Worm (Caenorhabditis elegans) whole organism, mixed stage, embryonic: ENCODE results near the gene sna-1.

Experiments used
- elt-1 ChIP-seq: sonication (generic microtip); optimal IDR thresholded peaks from 2 replicates; lab custom pipeline; 2017; ENCODE audit warnings: missing genetic modification characterization, mild to moderate bottlenecking, missing compliant biosample characterization, antibody characterized with exemption, moderate library complexity, borderline replicate concordance; ENCODE audit not compliant: insufficient read depth
- nhr-237 ChIP-seq: fragments of 150-350 bp; optimal IDR thresholded peaks from 2 replicates; lab custom pipeline; 2014; ENCODE audit warnings: missing biosample characterization, missing genetic modification characterization
- nhr-28 ChIP-seq: fragments of 150-350 bp; optimal IDR thresholded peaks from 2 replicates; lab custom pipeline; 2014; ENCODE audit warnings: missing biosample characterization, missing genetic modification characterization
- unc-62 ChIP-seq: fragments of 150-350 bp; optimal IDR thresholded peaks from 2 replicates; lab custom pipeline; 2014; ENCODE audit warnings: missing biosample characterization, missing genetic modification reagents, missing genetic modification characterization

DNA sequence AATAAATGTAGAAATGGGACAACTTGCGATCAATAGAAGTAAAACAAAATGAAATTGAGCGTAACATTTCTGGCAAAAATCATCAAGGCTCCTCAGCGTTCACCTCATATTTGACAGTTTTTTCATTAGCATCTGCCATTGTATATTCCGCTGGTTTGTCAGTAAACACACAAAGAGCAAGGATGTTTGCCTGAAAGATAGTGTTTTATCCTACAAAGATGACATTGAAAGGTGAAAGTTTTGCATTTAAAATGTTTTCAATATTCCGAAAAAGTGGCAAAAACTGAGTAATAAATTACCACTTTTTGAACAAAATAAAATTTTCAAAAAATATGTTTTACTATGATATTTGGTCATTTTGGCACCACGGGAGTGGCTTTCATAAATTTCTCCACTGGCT is 24.5 kb downstream of the sna-1 start:
- TF ChIP-seq elt-1 (tag; lab: Kevin White, UChicago) (no peak), nhr-28 (no peak), nhr-237 (tag; lab: Kevin White, UChicago) (no peak), unc-62 (GFP tag; lab: Kevin White, UChicago) (no peak)
